Fruit fly (Drosophila melanogaster) whole organism, embryonic: ENCODE results near the gene CG31777.
A peak's percentile ranks its signal among the peaks of the same experiment; 100 is the strongest.

ENCODE experiments used
- CG10366 ChIP-seq: fragments of 200-800 bp; sonication (Bioruptor generic); IDR thresholded peaks from 2 replicates; pipeline ENCODE4 v1.3.6; 2022; ENCODE audit warnings: missing biosample characterization, missing genetic modification characterization
- CG11085 ChIP-seq: fragments of 200-800 bp; sonication (Bioruptor generic); IDR thresholded peaks from 2 replicates; pipeline ENCODE4 v1.3.6; 2022; ENCODE audit warnings: missing biosample characterization, missing genetic modification characterization
- CG12071 ChIP-seq: fragments of 200-800 bp; sonication (Bioruptor generic); optimal IDR thresholded peaks from 3 replicates; lab custom pipeline; 2018; ENCODE audit warnings: missing biosample characterization, mild to moderate bottlenecking, missing genetic modification characterization
- CG12391 ChIP-seq: fragments of 200-800 bp; sonication (Bioruptor generic); optimal IDR thresholded peaks from 3 replicates; lab custom pipeline; 2018; ENCODE audit warnings: missing biosample characterization, mild to moderate bottlenecking, missing genetic modification characterization, moderate library complexity
- CG13624 ChIP-seq: fragments of 200-800 bp; sonication (Bioruptor generic); optimal IDR thresholded peaks from 2 replicates; lab custom pipeline; 2016; ENCODE audit warnings: missing biosample characterization, missing genetic modification characterization
- CG14050 ChIP-seq: fragments of 200-800 bp; sonication (Bioruptor generic); IDR thresholded peaks from 3 replicates; pipeline ENCODE4 v1.3.6; 2022; ENCODE audit warnings: missing biosample characterization, missing genetic modification characterization
- CG17385 ChIP-seq: fragments of 200-800 bp; sonication (Bioruptor generic); optimal IDR thresholded peaks from 3 replicates; lab custom pipeline; 2018; ENCODE audit warnings: missing biosample characterization, mild to moderate bottlenecking, missing genetic modification characterization
- CG2120 ChIP-seq: fragments of 200-800 bp; sonication (Bioruptor generic); optimal IDR thresholded peaks from 3 replicates; lab custom pipeline; 2016; ENCODE audit warnings: missing biosample characterization, missing genetic modification characterization
- CG30403 ChIP-seq: fragments of 200-800 bp; sonication (Bioruptor generic); optimal IDR thresholded peaks from 3 replicates; lab custom pipeline; 2016; ENCODE audit warnings: missing biosample characterization, missing genetic modification characterization
- CG31365 ChIP-seq: fragments of 200-800 bp; sonication (Bioruptor generic); optimal IDR thresholded peaks from 2 replicates; lab custom pipeline; 2018; ENCODE audit warnings: missing biosample characterization, mild to moderate bottlenecking, missing genetic modification characterization
- CG3163 ChIP-seq: fragments of 200-800 bp; sonication (Bioruptor generic); optimal IDR thresholded peaks from 3 replicates; lab custom pipeline; 2016; ENCODE audit warnings: missing biosample characterization, missing genetic modification characterization
- CG32532 ChIP-seq: fragments of 200-800 bp; sonication (Bioruptor generic); IDR thresholded peaks from 2 replicates; pipeline ENCODE4 v1.3.6; 2022; ENCODE audit warnings: missing biosample characterization, missing genetic modification characterization
- CG32772 ChIP-seq: fragments of 200-800 bp; sonication (Bioruptor generic); IDR thresholded peaks from 2 replicates; pipeline ENCODE4 v1.3.6; 2022; ENCODE audit warnings: missing biosample characterization, missing genetic modification characterization
- CG33213 ChIP-seq: fragments of 200-800 bp; sonication (Bioruptor generic); optimal IDR thresholded peaks from 3 replicates; lab custom pipeline; 2016; ENCODE audit warnings: missing biosample characterization, missing genetic modification characterization
- CG3995 ChIP-seq: fragments of 200-800 bp; sonication (Bioruptor generic); optimal IDR thresholded peaks from 3 replicates; lab custom pipeline; 2016; ENCODE audit warnings: missing biosample characterization, missing genetic modification characterization
- CG4328 ChIP-seq: fragments of 200-800 bp; sonication (Bioruptor generic); optimal IDR thresholded peaks from 3 replicates; lab custom pipeline; 2017; ENCODE audit warnings: missing biosample characterization, missing genetic modification reagents, missing genetic modification characterization
- CG4360 ChIP-seq: fragments of 200-800 bp; sonication (Bioruptor generic); IDR thresholded peaks from 2 replicates; pipeline ENCODE4 v1.3.6; 2022; ENCODE audit warnings: missing biosample characterization, missing genetic modification characterization
- CG4730 ChIP-seq: fragments of 200-800 bp; sonication (Bioruptor generic); IDR thresholded peaks from 2 replicates; pipeline ENCODE4 v1.3.6; 2022; ENCODE audit warnings: missing biosample characterization, missing genetic modification characterization
- CG6791 ChIP-seq: fragments of 200-800 bp; sonication (Bioruptor generic); IDR thresholded peaks from 3 replicates; pipeline ENCODE4 v1.3.6; 2022; ENCODE audit warnings: missing biosample characterization, missing genetic modification characterization; ENCODE audit not compliant: partially characterized antibody
- CG6813 ChIP-seq: fragments of 200-800 bp; sonication (Bioruptor generic); optimal IDR thresholded peaks from 2 replicates; lab custom pipeline; 2017; ENCODE audit warnings: missing biosample characterization, missing genetic modification characterization, mild to moderate bottlenecking, moderate library complexity, missing genetic modification reagents
- CG8359 ChIP-seq: fragments of 200-800 bp; sonication (Bioruptor generic); optimal IDR thresholded peaks from 2 replicates; lab custom pipeline; 2017; ENCODE audit warnings: missing biosample characterization, mild to moderate bottlenecking, missing genetic modification characterization, borderline replicate concordance
- CG8478 ChIP-seq: fragments of >200 bp; optimal IDR thresholded peaks from 2 replicates; lab custom pipeline; 2018
- Drgx ChIP-seq: fragments of 200-800 bp; sonication (Bioruptor generic); IDR thresholded peaks from 2 replicates; pipeline ENCODE4 v1.3.6; 2022; ENCODE audit warnings: missing biosample characterization, missing genetic modification characterization
- Hr39 ChIP-seq: fragments of >200 bp; optimal IDR thresholded peaks from 2 replicates; lab custom pipeline; 2017
- Kr ChIP-seq: fragments of 200-800 bp; sonication (Bioruptor generic); optimal IDR thresholded peaks from 2 replicates; lab custom pipeline; 2017; ENCODE audit warnings: missing biosample characterization, mild to moderate bottlenecking, missing genetic modification characterization
- Max ChIP-seq: fragments of 200-800 bp; sonication (Bioruptor generic); optimal IDR thresholded peaks from 2 replicates; lab custom pipeline; 2016; ENCODE audit warnings: missing biosample characterization, mild to moderate bottlenecking, missing genetic modification characterization
- Meics ChIP-seq: fragments of 200-800 bp; sonication (Bioruptor generic); optimal IDR thresholded peaks from 2 replicates; lab custom pipeline; 2017; ENCODE audit warnings: missing biosample characterization, mild to moderate bottlenecking, missing genetic modification characterization
- Ptx1 ChIP-seq: fragments of 200-800 bp; sonication (Bioruptor generic); IDR thresholded peaks from 2 replicates; pipeline ENCODE4 v1.3.6; 2022; ENCODE audit warnings: missing biosample characterization, missing genetic modification characterization
- ato ChIP-seq: fragments of 200-800 bp; sonication (Bioruptor generic); IDR thresholded peaks from 2 replicates; pipeline ENCODE4 v1.3.6; 2022; ENCODE audit warnings: missing biosample characterization, missing genetic modification characterization; ENCODE audit not compliant: partially characterized antibody
- bowl ChIP-seq: fragments of 200-800 bp; sonication (Bioruptor generic); IDR thresholded peaks from 2 replicates; pipeline ENCODE4 v1.3.6; 2022; ENCODE audit warnings: missing biosample characterization, missing genetic modification characterization
- croc ChIP-seq: fragments of 200-800 bp; sonication (Bioruptor generic); conservative IDR thresholded peaks from 3 replicates; pipeline ENCODE4 v1.3.6; 2022; ENCODE audit warnings: missing biosample characterization, missing genetic modification characterization
- dmrt11E ChIP-seq: fragments of 200-800 bp; sonication (Bioruptor generic); optimal IDR thresholded peaks from 3 replicates; lab custom pipeline; 2018; ENCODE audit warnings: missing biosample characterization, mild to moderate bottlenecking, missing genetic modification characterization, moderate library complexity
- eyg ChIP-seq: fragments of 200-800 bp; sonication (Bioruptor generic); optimal IDR thresholded peaks from 3 replicates; lab custom pipeline; 2016; ENCODE audit warnings: missing biosample characterization, missing genetic modification characterization
- fd64A ChIP-seq: fragments of 200-800 bp; sonication (Bioruptor generic); optimal IDR thresholded peaks from 3 replicates; lab custom pipeline; 2018; ENCODE audit warnings: missing biosample characterization, mild to moderate bottlenecking, missing genetic modification characterization
- gro ChIP-seq: fragments of 200-800 bp; sonication (Bioruptor generic); optimal IDR thresholded peaks from 2 replicates; lab custom pipeline; 2016; ENCODE audit warnings: missing biosample characterization, missing genetic modification characterization
- gsb ChIP-seq: fragments of 200-800 bp; sonication (Bioruptor generic); IDR thresholded peaks from 2 replicates; pipeline ENCODE4 v1.3.6; 2022; ENCODE audit warnings: missing biosample characterization, missing genetic modification characterization
- hb ChIP-seq: fragments of 200-800 bp; sonication (Bioruptor generic); IDR thresholded peaks from 3 replicates; pipeline ENCODE4 v1.3.6; 2022; ENCODE audit warnings: missing biosample characterization, missing genetic modification characterization; ENCODE audit not compliant: partially characterized antibody
- hbn ChIP-seq: fragments of 200-800 bp; sonication (Bioruptor generic); IDR thresholded peaks from 2 replicates; pipeline ENCODE4 v1.3.6; 2022; ENCODE audit warnings: missing biosample characterization, missing genetic modification characterization; ENCODE audit not compliant: partially characterized antibody
- ind ChIP-seq: fragments of 200-800 bp; sonication (Bioruptor generic); optimal IDR thresholded peaks from 3 replicates; lab custom pipeline; 2016; ENCODE audit warnings: missing biosample characterization, missing genetic modification characterization
- kah ChIP-seq: fragments of 200-800 bp; sonication (Bioruptor generic); optimal IDR thresholded peaks from 2 replicates; lab custom pipeline; 2018; ENCODE audit warnings: missing biosample characterization, mild to moderate bottlenecking, missing genetic modification characterization
- lmd ChIP-seq: fragments of 200-800 bp; sonication (Bioruptor generic); IDR thresholded peaks from 2 replicates; pipeline ENCODE4 v1.3.6; 2022; ENCODE audit warnings: missing biosample characterization, missing genetic modification characterization
- nau ChIP-seq: fragments of 200-800 bp; sonication (Bioruptor generic); optimal IDR thresholded peaks from 3 replicates; lab custom pipeline; 2017; ENCODE audit warnings: missing biosample characterization, mild to moderate bottlenecking, missing genetic modification characterization, missing genetic modification reagents
- oc ChIP-seq: fragments of 200-800 bp; sonication (Bioruptor generic); optimal IDR thresholded peaks from 2 replicates; lab custom pipeline; 2018; ENCODE audit warnings: missing biosample characterization, mild to moderate bottlenecking, missing genetic modification characterization, moderate library complexity
- org-1 ChIP-seq: fragments of 200-800 bp; sonication (Bioruptor generic); optimal IDR thresholded peaks from 2 replicates; lab custom pipeline; 2017; ENCODE audit warnings: missing biosample characterization, missing genetic modification characterization
- run ChIP-seq: fragments of 200-800 bp; sonication (Bioruptor generic); optimal IDR thresholded peaks from 3 replicates; lab custom pipeline; 2018; ENCODE audit warnings: missing biosample characterization, mild to moderate bottlenecking, missing genetic modification characterization
- shn ChIP-seq: fragments of 200-800 bp; sonication (Bioruptor generic); optimal IDR thresholded peaks from 3 replicates; lab custom pipeline; 2016; ENCODE audit warnings: missing biosample characterization, missing genetic modification characterization
- ssp ChIP-seq: fragments of 200-800 bp; sonication (Bioruptor generic); IDR thresholded peaks from 2 replicates; pipeline ENCODE4 v1.3.6; 2022; ENCODE audit warnings: missing biosample characterization, missing genetic modification characterization
- tgo ChIP-seq: fragments of 200-800 bp; sonication (Bioruptor generic); IDR thresholded peaks from 3 replicates; pipeline ENCODE4 v1.3.6; 2022; ENCODE audit warnings: missing biosample characterization, missing genetic modification characterization
- zfh1 ChIP-seq: fragments of 200-800 bp; sonication (Bioruptor generic); IDR thresholded peaks from 3 replicates; pipeline ENCODE4 v1.3.6; 2022; ENCODE audit warnings: missing biosample characterization, missing genetic modification characterization
- zfh2 ChIP-seq: fragments of 200-800 bp; sonication (Bioruptor generic); optimal IDR thresholded peaks from 2 replicates; lab custom pipeline; 2016; ENCODE audit warnings: missing biosample characterization, missing genetic modification characterization

CG31777 gene

dm6 chr2L:3657349-3658142 is 49.3 kb downstream of the CG31777 start (continued):
- TF ChIP-seq CG3995 = peak; percentile 61
- TF ChIP-seq hbn (GFP tag; lab: Robert Waterston, UW) = no peak
- peak; percentile 46; the same call in 2 of the 3 replicates for TF ChIP-seq zfh1 (GFP tag; lab: Robert Waterston, UW)
- peak; percentile 24 for TF ChIP-seq CG17385 (GFP tag; lab: Kevin White, UChicago)
- peak; percentile 83 for TF ChIP-seq CG32532 (GFP tag; lab: Robert Waterston, UW)
- TF ChIP-seq nau (GFP tag; lab: Kevin White, UChicago) = no peak
- peak; percentile 14 for TF ChIP-seq gro (GFP tag; lab: Kevin White, UChicago)
- TF ChIP-seq CG4730 (GFP tag; lab: Robert Waterston, UW) = peak; percentile 38; the same call in 1 of the 2 replicates
- TF ChIP-seq zfh2 (GFP tag; lab: Kevin White, UChicago) = peak; percentile 32
- no peak for TF ChIP-seq shn (GFP tag; lab: Kevin White, UChicago)
- peak; percentile 11 for TF ChIP-seq run
- TF ChIP-seq CG13624 = peak; percentile 70
- TF ChIP-seq CG12071 (GFP tag; lab: Kevin White, UChicago) = no peak
- peak; percentile 38 for TF ChIP-seq oc
- no peak for TF ChIP-seq bowl (GFP tag; lab: Robert Waterston, UW)
- TF ChIP-seq CG4360 (GFP tag; lab: Robert Waterston, UW) = no peak
- TF ChIP-seq CG6813 (GFP tag; lab: Kevin White, UChicago) = no peak
- no peak for TF ChIP-seq CG11085 (GFP tag; lab: Robert Waterston, UW)
- no peak for TF ChIP-seq CG4328 (GFP tag; lab: Kevin White, UChicago)
- TF ChIP-seq Drgx (GFP tag; lab: Robert Waterston, UW) = peak; percentile 81
- TF ChIP-seq ato (GFP tag; lab: Robert Waterston, UW) = no peak
- peak; percentile 89 for TF ChIP-seq CG3163 (GFP tag; lab: Kevin White, UChicago)
- peak; percentile 52 for TF ChIP-seq CG2120 (GFP tag; lab: Kevin White, UChicago)
- TF ChIP-seq ind (GFP tag; lab: Kevin White, UChicago) = peak; percentile 61
- no peak for TF ChIP-seq eyg (GFP tag; lab: Kevin White, UChicago)
- TF ChIP-seq CG10366 (GFP tag; lab: Robert Waterston, UW) = peak; percentile 18; the same call in 1 of the 2 replicates
- TF ChIP-seq dmrt11E (tag; lab: Kevin White, UChicago) = peak; percentile 45
- peak; percentile 34; the same call in 1 of the 3 replicates for TF ChIP-seq croc
- no peak for TF ChIP-seq CG8478 (lab: Kevin White, UChicago)
- TF ChIP-seq lmd (GFP tag; lab: Robert Waterston, UW) = peak; percentile 55
- TF ChIP-seq CG6791 (GFP tag; lab: Robert Waterston, UW) = peak; percentile 46; the same call in 2 of the 3 replicates
- TF ChIP-seq Hr39 (lab: Kevin White, UChicago) = no peak
- no peak for TF ChIP-seq CG8359
- TF ChIP-seq fd64A = no peak
- TF ChIP-seq CG33213 = peak; percentile 86
- peak; percentile 40 for TF ChIP-seq CG12391 (tag; lab: Kevin White, UChicago)
- TF ChIP-seq ssp (GFP tag; lab: Robert Waterston, UW) = peak; percentile 36; the same call in 1 of the 2 replicates
- TF ChIP-seq org-1 (GFP tag; lab: Kevin White, UChicago) = no peak
- peak; percentile 55 for TF ChIP-seq CG31365
- TF ChIP-seq Ptx1 (GFP tag; lab: Robert Waterston, UW) = peak; percentile 53
- TF ChIP-seq CG32772 = peak; percentile 67
- TF ChIP-seq Max = peak; percentile 37
- TF ChIP-seq CG30403 (GFP tag; lab: Kevin White, UChicago) = peak; percentile 49
- TF ChIP-seq hb (GFP tag; lab: Robert Waterston, UW) = no peak
- TF ChIP-seq Kr (GFP tag; lab: Kevin White, UChicago) = no peak
- no peak for TF ChIP-seq gsb (GFP tag; lab: Robert Waterston, UW)
- TF ChIP-seq Meics (GFP tag; lab: Kevin White, UChicago) = peak; percentile 41
- no peak for TF ChIP-seq CG14050 (GFP tag; lab: Robert Waterston, UW)
- TF ChIP-seq tgo (GFP tag; lab: Robert Waterston, UW) = no peak; the same call in 2 of the 3 replicates
- no peak for TF ChIP-seq kah (GFP tag; lab: Kevin White, UChicago)
